Fruit fly (Drosophila melanogaster) whole organism, embryonic: ENCODE data around the gene Usp8.
A peak's percentile ranks its signal among the peaks of the same experiment; 100 is the strongest.

Experiments used
- B-H1 ChIP-seq: fragments of 200-800 bp; sonication (Bioruptor generic); IDR thresholded peaks from 3 replicates; pipeline ENCODE4 v1.3.6; 2022; ENCODE audit warnings: missing biosample characterization, missing genetic modification characterization
- CG11723 ChIP-seq: fragments of 200-800 bp; sonication (Bioruptor generic); optimal IDR thresholded peaks from 2 replicates; lab custom pipeline; 2017; ENCODE audit warnings: missing biosample characterization, mild to moderate bottlenecking, missing genetic modification characterization
- CG12219 ChIP-seq: fragments of 200-800 bp; sonication (Bioruptor generic); optimal IDR thresholded peaks from 3 replicates; lab custom pipeline; 2018; ENCODE audit warnings: missing biosample characterization, mild to moderate bottlenecking, missing genetic modification characterization
- CG12299 ChIP-seq: fragments of 200-800 bp; sonication (Bioruptor generic); optimal IDR thresholded peaks from 2 replicates; lab custom pipeline; 2018; ENCODE audit warnings: missing biosample characterization, mild to moderate bottlenecking, missing genetic modification characterization
- CG1529 ChIP-seq: fragments of 200-800 bp; sonication (Bioruptor generic); optimal IDR thresholded peaks from 3 replicates; lab custom pipeline; 2018; ENCODE audit warnings: missing biosample characterization, missing genetic modification characterization
- CG17359 ChIP-seq: fragments of 200-800 bp; sonication (Bioruptor generic); optimal IDR thresholded peaks from 3 replicates; lab custom pipeline; 2018; ENCODE audit warnings: missing biosample characterization, mild to moderate bottlenecking, missing genetic modification characterization, moderate library complexity
- CG17361 ChIP-seq: fragments of 200-800 bp; sonication (Bioruptor generic); IDR thresholded peaks from 3 replicates; pipeline ENCODE4 v1.3.6; 2022; ENCODE audit warnings: missing biosample characterization, missing genetic modification characterization
- CG1792 ChIP-seq: fragments of 200-800 bp; sonication (Bioruptor generic); optimal IDR thresholded peaks from 2 replicates; lab custom pipeline; 2016; ENCODE audit warnings: missing biosample characterization, missing genetic modification characterization
- CG31441 ChIP-seq: fragments of 200-800 bp; sonication (Bioruptor generic); IDR thresholded peaks from 2 replicates; pipeline ENCODE4 v1.3.6; 2022; ENCODE audit warnings: missing biosample characterization, missing genetic modification characterization
- CG32532 ChIP-seq: fragments of 200-800 bp; sonication (Bioruptor generic); IDR thresholded peaks from 2 replicates; pipeline ENCODE4 v1.3.6; 2022; ENCODE audit warnings: missing biosample characterization, missing genetic modification characterization
- CG32772 ChIP-seq: fragments of 200-800 bp; sonication (Bioruptor generic); IDR thresholded peaks from 2 replicates; pipeline ENCODE4 v1.3.6; 2022; ENCODE audit warnings: missing biosample characterization, missing genetic modification characterization
- CG34376 ChIP-seq: fragments of 200-800 bp; sonication (Bioruptor generic); optimal IDR thresholded peaks from 2 replicates; lab custom pipeline; 2018; ENCODE audit warnings: missing biosample characterization, mild to moderate bottlenecking, missing genetic modification characterization
- CG4730 ChIP-seq: fragments of 200-800 bp; sonication (Bioruptor generic); IDR thresholded peaks from 2 replicates; pipeline ENCODE4 v1.3.6; 2022; ENCODE audit warnings: missing biosample characterization, missing genetic modification characterization
- CG6689 ChIP-seq: fragments of 200-800 bp; sonication (Bioruptor generic); IDR thresholded peaks from 2 replicates; pipeline ENCODE4 v1.3.6; 2022; ENCODE audit warnings: missing biosample characterization, missing genetic modification characterization
- CG6813 ChIP-seq: fragments of 200-800 bp; sonication (Bioruptor generic); optimal IDR thresholded peaks from 2 replicates; lab custom pipeline; 2017; ENCODE audit warnings: missing biosample characterization, missing genetic modification characterization, mild to moderate bottlenecking, moderate library complexity, missing genetic modification reagents
- CG7271 ChIP-seq: fragments of 200-800 bp; sonication (Bioruptor generic); optimal IDR thresholded peaks from 2 replicates; lab custom pipeline; 2018; ENCODE audit warnings: missing biosample characterization, mild to moderate bottlenecking, missing genetic modification characterization, moderate library complexity
- CG7556 ChIP-seq: fragments of 200-800 bp; sonication (Bioruptor generic); optimal IDR thresholded peaks from 2 replicates; lab custom pipeline; 2017; ENCODE audit warnings: missing biosample characterization, mild to moderate bottlenecking, missing genetic modification characterization
- CG8388 ChIP-seq: fragments of 200-800 bp; sonication (Bioruptor generic); optimal IDR thresholded peaks from 2 replicates; lab custom pipeline; 2019; ENCODE audit warnings: missing biosample characterization, mild to moderate bottlenecking, missing genetic modification characterization, moderate library complexity
- CTCF ChIP-seq: fragments of 200-800 bp; sonication (Bioruptor generic); optimal IDR thresholded peaks from 2 replicates; lab custom pipeline; 2017; ENCODE audit warnings: missing biosample characterization, mild to moderate bottlenecking, missing genetic modification characterization, moderate library complexity
- Dek ChIP-seq: fragments of 200-800 bp; sonication (Bioruptor generic); optimal IDR thresholded peaks from 3 replicates; lab custom pipeline; 2019; ENCODE audit warnings: missing biosample characterization, mild to moderate bottlenecking, missing genetic modification characterization, moderate library complexity
- H2.0 ChIP-seq: fragments of 200-800 bp; sonication (Bioruptor generic); IDR thresholded peaks from 2 replicates; pipeline ENCODE4 v1.3.6; 2022; ENCODE audit warnings: missing biosample characterization, missing genetic modification characterization
- Nf-YA ChIP-seq: fragments of 200-800 bp; sonication (Bioruptor generic); IDR thresholded peaks from 2 replicates; pipeline ENCODE4 v1.3.6; 2022; ENCODE audit warnings: missing biosample characterization, missing genetic modification characterization
- Rx ChIP-seq: fragments of 200-800 bp; sonication (Bioruptor generic); IDR thresholded peaks from 2 replicates; pipeline ENCODE4 v1.3.6; 2022; ENCODE audit warnings: missing biosample characterization, missing genetic modification characterization
- Ssrp ChIP-seq: fragments of 200-800 bp; sonication (Bioruptor generic); optimal IDR thresholded peaks from 2 replicates; lab custom pipeline; 2018; ENCODE audit warnings: missing biosample characterization, mild to moderate bottlenecking, missing genetic modification characterization, moderate library complexity
- Xrp1 ChIP-seq: fragments of 200-800 bp; sonication (Bioruptor generic); IDR thresholded peaks from 2 replicates; pipeline ENCODE4 v1.3.6; 2022; ENCODE audit warnings: missing biosample characterization, missing genetic modification characterization
- ab ChIP-seq: fragments of 200-800 bp; sonication (Bioruptor generic); optimal IDR thresholded peaks from 2 replicates; lab custom pipeline; 2016; ENCODE audit warnings: missing biosample characterization, missing genetic modification characterization
- ash1 ChIP-seq: fragments of 200-800 bp; sonication (Bioruptor generic); optimal IDR thresholded peaks from 2 replicates; lab custom pipeline; 2018; ENCODE audit warnings: missing biosample characterization, mild to moderate bottlenecking, missing genetic modification characterization
- br ChIP-seq: fragments of >200 bp; optimal IDR thresholded peaks from 2 replicates; lab custom pipeline; 2017
- cas ChIP-seq: fragments of 200-800 bp; sonication (Bioruptor generic); IDR thresholded peaks from 2 replicates; pipeline ENCODE4 v1.3.6; 2022; ENCODE audit warnings: missing biosample characterization, missing genetic modification characterization
- da ChIP-seq: fragments of 200-800 bp; sonication (Bioruptor generic); optimal IDR thresholded peaks from 2 replicates; lab custom pipeline; 2016; ENCODE audit warnings: missing biosample characterization, missing genetic modification characterization
- dan ChIP-seq: fragments of 200-800 bp; sonication (Bioruptor generic); IDR thresholded peaks from 2 replicates; pipeline ENCODE4 v1.3.6; 2022; ENCODE audit warnings: missing biosample characterization, missing genetic modification characterization
- dpn ChIP-seq, 2 experiments: fragments of 200-800 bp; sonication (Bioruptor generic); optimal IDR thresholded peaks; 3 replicates each; lab custom pipeline; 2016; ENCODE audit warnings: missing biosample characterization in 2 of 2, missing genetic modification characterization in 2 of 2
- eyg ChIP-seq: fragments of 200-800 bp; sonication (Bioruptor generic); optimal IDR thresholded peaks from 3 replicates; lab custom pipeline; 2016; ENCODE audit warnings: missing biosample characterization, missing genetic modification characterization
- gem ChIP-seq: fragments of 200-800 bp; sonication (Bioruptor generic); optimal IDR thresholded peaks from 2 replicates; lab custom pipeline; 2019; ENCODE audit warnings: missing biosample characterization, mild to moderate bottlenecking, missing genetic modification characterization, moderate library complexity
- gt ChIP-seq: fragments of 200-800 bp; sonication (Bioruptor generic); IDR thresholded peaks from 2 replicates; pipeline ENCODE4 v1.3.6; 2022; ENCODE audit warnings: missing biosample characterization, missing genetic modification characterization
- hth ChIP-seq: fragments of >200 bp; optimal IDR thresholded peaks from 2 replicates; lab custom pipeline; 2017; ENCODE audit warnings: inconsistent platforms
- jigr1 ChIP-seq: fragments of 200-800 bp; sonication (Bioruptor generic); IDR thresholded peaks from 3 replicates; pipeline ENCODE4 v1.3.6; 2022; ENCODE audit warnings: missing biosample characterization, missing genetic modification characterization
- ken ChIP-seq: fragments of 200-800 bp; sonication (Bioruptor generic); IDR thresholded peaks from 3 replicates; pipeline ENCODE4 v1.3.6; 2022; ENCODE audit warnings: missing biosample characterization, missing genetic modification characterization
- lab ChIP-seq: fragments of 200-800 bp; sonication (Bioruptor generic); optimal IDR thresholded peaks from 3 replicates; lab custom pipeline; 2017; ENCODE audit warnings: missing biosample characterization, missing genetic modification characterization, mild to moderate bottlenecking, moderate library complexity, missing genetic modification reagents
- mam ChIP-seq: fragments of 200-800 bp; sonication (Bioruptor generic); optimal IDR thresholded peaks from 3 replicates; lab custom pipeline; 2016; ENCODE audit warnings: missing biosample characterization, missing genetic modification characterization
- nau ChIP-seq: fragments of 200-800 bp; sonication (Bioruptor generic); optimal IDR thresholded peaks from 3 replicates; lab custom pipeline; 2017; ENCODE audit warnings: missing biosample characterization, mild to moderate bottlenecking, missing genetic modification characterization, missing genetic modification reagents
- odd ChIP-seq: fragments of 200-800 bp; sonication (Bioruptor generic); optimal IDR thresholded peaks from 2 replicates; lab custom pipeline; 2017; ENCODE audit warnings: missing biosample characterization, mild to moderate bottlenecking, missing genetic modification characterization
- pb ChIP-seq: fragments of 200-800 bp; sonication (Bioruptor generic); optimal IDR thresholded peaks from 3 replicates; lab custom pipeline; 2016; ENCODE audit warnings: missing biosample characterization, missing genetic modification characterization
- ro ChIP-seq: fragments of 200-800 bp; sonication (Bioruptor generic); IDR thresholded peaks from 2 replicates; pipeline ENCODE4 v1.3.6; 2022; ENCODE audit warnings: missing biosample characterization, missing genetic modification characterization
- sqz ChIP-seq: fragments of 200-800 bp; sonication (Bioruptor generic); optimal IDR thresholded peaks from 3 replicates; lab custom pipeline; 2018; ENCODE audit warnings: missing biosample characterization, mild to moderate bottlenecking, missing genetic modification characterization
- stc ChIP-seq: fragments of 200-800 bp; sonication (Bioruptor generic); IDR thresholded peaks from 2 replicates; pipeline ENCODE4 v1.3.6; 2022; ENCODE audit warnings: missing biosample characterization, missing genetic modification characterization
- stwl ChIP-seq: fragments of 200-800 bp; sonication (Bioruptor generic); optimal IDR thresholded peaks from 3 replicates; lab custom pipeline; 2018; ENCODE audit warnings: missing biosample characterization, mild to moderate bottlenecking, missing genetic modification characterization, moderate library complexity
- tin ChIP-seq: fragments of 200-800 bp; sonication (Bioruptor generic); optimal IDR thresholded peaks from 3 replicates; lab custom pipeline; 2016; ENCODE audit warnings: missing biosample characterization, missing genetic modification characterization
- twi ChIP-seq: fragments of 200-800 bp; optimal IDR thresholded peaks from 2 replicates; lab custom pipeline; 2019; ENCODE audit warnings: missing biosample characterization, mild to moderate bottlenecking, missing genetic modification characterization, moderate library complexity
- vnd ChIP-seq: fragments of 200-800 bp; sonication (Bioruptor generic); IDR thresholded peaks from 3 replicates; pipeline ENCODE4 v1.3.6; 2022; ENCODE audit warnings: missing biosample characterization, missing genetic modification characterization; ENCODE audit not compliant: partially characterized antibody
- zen ChIP-seq: fragments of 200-800 bp; sonication (Bioruptor generic); optimal IDR thresholded peaks from 3 replicates; lab custom pipeline; 2018; ENCODE audit warnings: missing biosample characterization, mild to moderate bottlenecking, missing genetic modification characterization, moderate library complexity

Gene Usp8

dm6 chr3R:21184373-21185132 is 50.5 kb downstream of the Usp8 start (continued):
- TF ChIP-seq gem (tag; lab: Kevin White, UChicago) (peak; percentile 66), CG6689 (GFP tag; lab: Robert Waterston, UW) (0 out of 2 replicates have a peak, but pooled peaks have one; percentile 33), Nf-YA (GFP tag; lab: Robert Waterston, UW) (0 out of 2 replicates have a peak, but pooled peaks have one; percentile 43), CG4730 (GFP tag; lab: Robert Waterston, UW) (no peak), CG32532 (peak; percentile 84), mam (peak; percentile 67), cas (GFP tag; lab: Robert Waterston, UW) (no peak), CG8388 (GFP tag; lab: Kevin White, UChicago) (peak; percentile 26), da (peak; percentile 69), pb (GFP tag; lab: Kevin White, UChicago) (peak; percentile 74), stc (GFP tag; lab: Robert Waterston, UW) (0 out of 2 replicates have a peak, but pooled peaks have one; percentile 44), CG1529 (peak; percentile 66), CG31441 (GFP tag; lab: Robert Waterston, UW) (peak; percentile 62), gt (GFP tag; lab: Robert Waterston, UW) (0 out of 2 replicates have a peak, but pooled peaks have one; percentile 45), eyg (GFP tag; lab: Kevin White, UChicago) (peak; percentile 49), CG7271 (tag; lab: Kevin White, UChicago) (no peak), stwl (peak; percentile 76), CG12219 (GFP tag; lab: Kevin White, UChicago) (peak; percentile 57), H2.0 (peak; percentile 57; the same call in 1 of the 2 replicates), CTCF (GFP tag; lab: Kevin White, UChicago) (peak; percentile 97), Rx (GFP tag; lab: Robert Waterston, UW) (no peak), CG6813 (GFP tag; lab: Kevin White, UChicago) (peak; percentile 0), CG32772 (GFP tag; lab: Robert Waterston, UW) (0 out of 2 replicates have a peak, but pooled peaks have one; percentile 38), zen (peak; percentile 82), CG11723 (peak; percentile 60), twi (tag; lab: Kevin White, UChicago) (peak; percentile 26), dpn (GFP tag; optimal IDR thresholded peaks at IDR 0.05; lab: Kevin White, UChicago) (peak; percentile 78 to 79), nau (peak; percentile 40), br (lab: Kevin White, UChicago) (no peak), ken (peak; percentile 77), CG12299 (tag; lab: Kevin White, UChicago) (no peak), CG17359 (tag; lab: Kevin White, UChicago) (peak; percentile 67), ab (GFP tag; lab: Kevin White, UChicago) (peak; percentile 24), Ssrp (tag; lab: Kevin White, UChicago) (peak; percentile 66), tin (GFP tag; lab: Kevin White, UChicago) (peak; percentile 78), Xrp1 (peak; percentile 73), lab (peak; percentile 81), dan (GFP tag; lab: Robert Waterston, UW) (no peak), odd (GFP tag; lab: Kevin White, UChicago) (peak; percentile 65), sqz (peak; percentile 79), vnd (GFP tag; lab: Robert Waterston, UW) (no peak), ash1 (peak; percentile 36), CG34376 (GFP tag; lab: Kevin White, UChicago) (peak; percentile 83), hth (lab: Kevin White, UChicago) (no peak), jigr1 (GFP tag; lab: Robert Waterston, UW) (no peak), B-H1 (GFP tag; lab: Robert Waterston, UW) (no peak), CG7556 (GFP tag; lab: Kevin White, UChicago) (no peak), Dek (tag; lab: Kevin White, UChicago) (peak; percentile 80), CG1792 (GFP tag; lab: Kevin White, UChicago) (peak; percentile 54), ro (0 out of 2 replicates have a peak, but pooled peaks have one; percentile 46), CG17361 (GFP tag; lab: Robert Waterston, UW) (peak; percentile 60; the same call in 2 of the 3 replicates)
